Fruit fly (Drosophila melanogaster) whole organism, pupa: ENCODE results near the gene CG17110.

Source experiments
- CG32121 ChIP-seq: fragments of 200-800 bp; sonication (Bioruptor generic); IDR thresholded peaks from 2 replicates; pipeline ENCODE4 v1.3.6; 2022; ENCODE audit warnings: missing biosample characterization, missing genetic modification characterization
- CG34367 ChIP-seq: fragments of 200-800 bp; sonication (Bioruptor generic); optimal IDR thresholded peaks from 2 replicates; lab custom pipeline; 2018; ENCODE audit warnings: missing biosample characterization, mild to moderate bottlenecking, missing genetic modification characterization
- CG8301 ChIP-seq: fragments of 200-800 bp; sonication (Bioruptor generic); optimal IDR thresholded peaks from 2 replicates; lab custom pipeline; 2018; ENCODE audit warnings: missing biosample characterization, mild to moderate bottlenecking, missing genetic modification characterization
- Ets98B ChIP-seq: fragments of 200-800 bp; sonication (Bioruptor generic); IDR thresholded peaks from 2 replicates; pipeline ENCODE4 v1.3.6; 2022; ENCODE audit warnings: missing biosample characterization, missing genetic modification characterization

DNA sequence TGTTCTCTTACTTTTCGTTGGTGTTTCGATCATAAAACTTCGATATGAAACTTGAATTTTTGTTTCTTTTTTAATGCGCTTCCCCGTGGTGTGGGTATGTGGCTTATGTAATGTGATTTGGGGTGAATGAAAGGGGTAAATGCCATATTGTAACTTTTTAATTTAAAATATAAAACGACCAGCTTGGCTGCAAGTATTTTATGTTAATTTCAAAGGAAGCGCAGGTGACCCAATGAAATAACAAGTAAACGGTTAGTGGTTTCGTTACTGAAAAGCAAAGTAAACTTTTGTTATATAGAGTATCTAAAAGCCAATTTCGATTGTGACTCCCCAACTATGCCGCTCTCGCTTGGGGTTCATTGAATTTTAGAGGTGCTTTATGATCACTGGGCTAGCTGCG is 53.1 kb downstream of the CG17110 start:
- TF ChIP-seq CG34367: no peak
- TF ChIP-seq CG32121 (GFP tag; lab: Robert Waterston, UW): no peak
- TF ChIP-seq Ets98B (GFP tag; lab: Robert Waterston, UW): no peak
- no peak for TF ChIP-seq CG8301 (tag; lab: Kevin White, UChicago)
